Fruit fly (Drosophila melanogaster): ENCODE measurements around the gene CG14913.

DNA sequence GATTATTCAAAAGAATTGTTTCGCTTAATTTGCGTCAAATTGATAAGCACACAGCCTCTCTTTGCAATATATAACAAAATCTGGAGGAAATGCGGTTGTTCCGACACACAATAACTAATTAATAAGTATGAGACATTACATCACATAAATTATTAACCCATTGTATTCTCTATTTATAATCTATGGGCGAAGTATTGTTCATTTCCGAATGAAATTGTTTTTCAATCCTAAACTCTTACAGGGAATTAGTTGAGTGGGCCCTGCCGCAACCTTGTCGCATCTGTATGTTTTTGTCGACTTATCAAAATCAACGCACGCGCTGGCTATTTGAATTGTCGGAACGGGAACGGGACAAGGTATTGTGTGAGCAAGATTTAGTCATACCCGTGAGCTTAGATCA is 44.6 kb upstream of the CG14913 start, which contains the start of gene CG16743:
- no peak for TF ChIP-seq EcR (GFP tag; optimal IDR thresholded peaks at IDR 0.05)
- no peak for TF ChIP-seq pan (optimal IDR thresholded peaks at IDR 0.05)
